Worm (Caenorhabditis elegans): Measurements from ENCODE around the gene sec-22.

sec-22 gene

DNA sequence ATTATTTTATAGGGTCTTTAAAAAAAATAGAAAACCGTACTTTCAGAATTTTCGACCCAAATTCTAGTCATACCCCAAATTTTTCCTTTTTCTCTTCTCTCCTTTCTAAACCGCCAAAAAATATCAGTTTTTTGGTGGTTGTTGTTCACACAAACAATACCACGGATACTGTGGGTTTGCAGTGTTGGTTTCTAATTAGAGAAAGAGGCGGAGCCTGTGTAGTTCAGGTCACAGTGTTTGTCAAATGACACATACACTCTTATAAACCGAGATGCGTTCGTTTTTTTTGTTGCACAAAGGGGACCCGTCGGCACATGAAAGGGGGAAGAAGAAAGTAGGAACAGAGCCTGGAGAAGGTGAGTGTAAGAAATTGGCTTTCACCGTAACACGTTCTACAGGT is 36.8 kb downstream of the sec-22 start, which contains the start of gene lim-6:
TSS of gene lim-6 (plus strand) at position 301 of the 400 bp plus-strand sequence.
- no peak for TF ChIP-seq ceh-31 (tag; optimal IDR thresholded peaks at IDR 0.05)
- no peak for TF ChIP-seq ceh-18 (tag; optimal IDR thresholded peaks at IDR 0.05)
- no peak for TF ChIP-seq ceh-30 (tag; optimal IDR thresholded peaks at IDR 0.05)
- TF ChIP-seq hlh-6 (tag; optimal IDR thresholded peaks at IDR 0.05), result no peak

DNA sequence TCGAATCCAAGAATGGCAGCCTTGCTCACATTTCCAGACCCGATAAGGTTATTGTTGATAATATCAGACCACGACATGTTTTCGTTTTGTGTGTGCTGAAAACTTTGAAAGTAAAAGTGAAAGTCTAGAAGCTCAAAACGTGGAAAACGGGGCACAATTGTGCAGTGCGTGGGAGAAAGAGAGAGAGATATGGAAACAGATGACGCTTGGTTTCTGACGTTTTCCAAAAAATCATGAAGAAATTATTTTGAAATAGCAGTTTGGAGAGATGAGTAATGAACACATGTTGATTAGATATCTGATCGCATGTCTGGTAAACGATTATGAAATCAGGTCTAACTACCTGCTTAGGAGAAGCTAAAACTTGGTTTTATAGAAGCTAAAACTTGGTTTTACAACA is 45.2 kb downstream of the sec-22 start, which contains the start of gene pfn-3:
TSS of gene pfn-3 (minus strand) at position 101 of the 400 bp plus-strand sequence.
- TF ChIP-seq unc-42 (tag; optimal IDR thresholded peaks at IDR 0.05), result no peak
- peak; percentile 23 for TF ChIP-seq unc-55 (GFP tag; optimal IDR thresholded peaks at IDR 0.05)
- TF ChIP-seq sdc-2 (tag; optimal IDR thresholded peaks at IDR 0.05), result no peak

ce11 chrX:1081927-1082326 is 46.6 kb downstream of the sec-22 start:
- no peak for TF ChIP-seq ahr-1 (tag; optimal IDR thresholded peaks at IDR 0.05)
- no peak for TF ChIP-seq ama-1 (optimal IDR thresholded peaks at IDR 0.05)
- TF ChIP-seq odd-2 (tag; optimal IDR thresholded peaks at IDR 0.05), result no peak
- TF ChIP-seq nhr-232 (tag; optimal IDR thresholded peaks at IDR 0.05), result no peak
- no peak for TF ChIP-seq pat-9 (tag; optimal IDR thresholded peaks at IDR 0.05)
- no peak for TF ChIP-seq nhr-11 (tag; optimal IDR thresholded peaks at IDR 0.05)
- TF ChIP-seq pqm-1 (tag; optimal IDR thresholded peaks at IDR 0.05), result no peak
- TF ChIP-seq lim-6 (tag; optimal IDR thresholded peaks at IDR 0.05), result peak; percentile 68
- no peak for TF ChIP-seq unc-55 (GFP tag; optimal IDR thresholded peaks at IDR 0.05)
- peak; percentile 69 for TF ChIP-seq ceh-18 (tag; optimal IDR thresholded peaks at IDR 0.05)
- TF ChIP-seq T23F11.4 (GFP tag; optimal IDR thresholded peaks at IDR 0.05), result no peak
- TF ChIP-seq ceh-6 (GFP tag; optimal IDR thresholded peaks at IDR 0.05), result no peak
- no peak for TF ChIP-seq K09A11.1 (tag; optimal IDR thresholded peaks at IDR 0.05; ENCODE audit: insufficient read depth)
- no peak for TF ChIP-seq C08G9.2 (tag; optimal IDR thresholded peaks at IDR 0.05)
- TF ChIP-seq tbx-7 (tag; optimal IDR thresholded peaks at IDR 0.05), result no peak
- no peak for TF ChIP-seq ets-4 (tag; optimal IDR thresholded peaks at IDR 0.05)
- TF ChIP-seq ttx-3 (tag; optimal IDR thresholded peaks at IDR 0.05), result no peak
- no peak for TF ChIP-seq che-1 (tag; optimal IDR thresholded peaks at IDR 0.05)
- TF ChIP-seq hlh-8 (tag; optimal IDR thresholded peaks at IDR 0.05), result no peak
- TF ChIP-seq unc-3 (GFP tag; conservative IDR thresholded peaks at IDR 0.05), result no peak
- no peak for TF ChIP-seq unc-3 (tag; optimal IDR thresholded peaks at IDR 0.05)
- no peak for TF ChIP-seq ceh-31 (tag; optimal IDR thresholded peaks at IDR 0.05)
- TF ChIP-seq ceh-9 (tag; optimal IDR thresholded peaks at IDR 0.05), result no peak
- no peak for TF ChIP-seq elt-2 (tag; optimal IDR thresholded peaks at IDR 0.05)
- no peak for TF ChIP-seq eyg-1 (tag; optimal IDR thresholded peaks at IDR 0.05)
- no peak for TF ChIP-seq ceh-2 (tag; optimal IDR thresholded peaks at IDR 0.05)
- TF ChIP-seq pha-4 (tag; optimal IDR thresholded peaks at IDR 0.05), result no peak
- TF ChIP-seq hlh-13 (GFP tag; optimal IDR thresholded peaks at IDR 0.05), result no peak
- no peak for TF ChIP-seq sox-2 (GFP tag; IDR thresholded peaks at IDR 0.05)
- no peak for TF ChIP-seq hlh-15 (tag; optimal IDR thresholded peaks at IDR 0.05)
- TF ChIP-seq hlh-30 (tag; optimal IDR thresholded peaks at IDR 0.05; ENCODE audit: insufficient read depth), result no peak
- TF ChIP-seq ceh-24 (tag; optimal IDR thresholded peaks at IDR 0.05), result no peak
- peak; percentile 3 for TF ChIP-seq elt-4 (tag; optimal IDR thresholded peaks at IDR 0.05)
- peak; percentile 17 for TF ChIP-seq nfya-1 (tag; optimal IDR thresholded peaks at IDR 0.05)
- TF ChIP-seq ceh-34 (tag; optimal IDR thresholded peaks at IDR 0.05), result peak; percentile 11
- TF ChIP-seq npax-4 (tag; optimal IDR thresholded peaks at IDR 0.05), result no peak
- no peak for TF ChIP-seq ceh-19 (GFP tag; optimal IDR thresholded peaks at IDR 0.05)
- TF ChIP-seq syd-9 (tag; optimal IDR thresholded peaks at IDR 0.05), result no peak
- TF ChIP-seq ref-2 (tag; optimal IDR thresholded peaks at IDR 0.05), result no peak
- no peak for TF ChIP-seq pha-2 (tag; optimal IDR thresholded peaks at IDR 0.05)
- no peak for TF ChIP-seq tbx-2 (tag; optimal IDR thresholded peaks at IDR 0.05)
- TF ChIP-seq ceh-48 (tag; optimal IDR thresholded peaks at IDR 0.05), result no peak
- TF ChIP-seq zip-5 (tag; optimal IDR thresholded peaks at IDR 0.05), result no peak
- TF ChIP-seq pax-1 (tag; optimal IDR thresholded peaks at IDR 0.05), result no peak
- TF ChIP-seq fax-1 (tag; optimal IDR thresholded peaks at IDR 0.05), result no peak
- no peak for TF ChIP-seq unc-86 (tag; optimal IDR thresholded peaks at IDR 0.05)
